Fruit fly (Drosophila melanogaster) S2 (cell line): ENCODE measurements around the gene Dbct.

Source experiments
- CG8478 ChIP-seq: fragments of >200 bp; optimal IDR thresholded peaks from 2 replicates; lab custom pipeline; 2018
- CTCF ChIP-seq, 2 experiments: fragments of >200 bp; optimal IDR thresholded peaks; 2 replicates each; lab custom pipeline; 2018

DNA sequence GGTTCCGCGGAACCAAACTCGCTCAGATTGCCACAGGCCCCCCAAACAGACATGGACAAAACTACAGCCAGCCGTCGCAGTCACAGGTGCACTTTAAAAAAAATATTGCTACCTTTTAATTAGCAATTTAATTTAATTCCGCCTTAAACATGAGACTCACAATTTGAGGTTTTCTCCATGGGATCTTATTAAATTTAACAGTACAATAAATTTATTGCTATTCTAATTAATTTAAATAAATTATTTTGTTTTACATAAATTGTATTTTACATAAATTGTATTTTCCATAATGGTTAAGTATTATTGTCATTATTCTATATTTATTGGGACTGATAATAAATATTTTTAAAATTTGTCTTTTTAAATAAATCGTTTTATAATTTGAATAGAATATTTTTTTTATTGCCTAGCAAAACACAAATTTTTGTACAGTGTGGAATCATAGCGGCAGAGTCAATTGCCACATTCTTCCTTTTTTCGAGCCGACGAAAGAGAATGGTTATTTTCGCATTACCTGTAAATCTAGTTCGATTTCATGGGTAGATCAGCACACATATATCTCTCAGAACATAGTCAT lies 37.6 kb downstream of the Dbct start:
- TF ChIP-seq CG8478 (lab: Kevin White, UChicago) (no peak), CTCF (optimal IDR thresholded peaks at IDR 0.05; lab: Kevin White, UChicago) (no peak)
